Fruit fly (Drosophila melanogaster): Measurements from ENCODE around the gene Sirt4.

DNA sequence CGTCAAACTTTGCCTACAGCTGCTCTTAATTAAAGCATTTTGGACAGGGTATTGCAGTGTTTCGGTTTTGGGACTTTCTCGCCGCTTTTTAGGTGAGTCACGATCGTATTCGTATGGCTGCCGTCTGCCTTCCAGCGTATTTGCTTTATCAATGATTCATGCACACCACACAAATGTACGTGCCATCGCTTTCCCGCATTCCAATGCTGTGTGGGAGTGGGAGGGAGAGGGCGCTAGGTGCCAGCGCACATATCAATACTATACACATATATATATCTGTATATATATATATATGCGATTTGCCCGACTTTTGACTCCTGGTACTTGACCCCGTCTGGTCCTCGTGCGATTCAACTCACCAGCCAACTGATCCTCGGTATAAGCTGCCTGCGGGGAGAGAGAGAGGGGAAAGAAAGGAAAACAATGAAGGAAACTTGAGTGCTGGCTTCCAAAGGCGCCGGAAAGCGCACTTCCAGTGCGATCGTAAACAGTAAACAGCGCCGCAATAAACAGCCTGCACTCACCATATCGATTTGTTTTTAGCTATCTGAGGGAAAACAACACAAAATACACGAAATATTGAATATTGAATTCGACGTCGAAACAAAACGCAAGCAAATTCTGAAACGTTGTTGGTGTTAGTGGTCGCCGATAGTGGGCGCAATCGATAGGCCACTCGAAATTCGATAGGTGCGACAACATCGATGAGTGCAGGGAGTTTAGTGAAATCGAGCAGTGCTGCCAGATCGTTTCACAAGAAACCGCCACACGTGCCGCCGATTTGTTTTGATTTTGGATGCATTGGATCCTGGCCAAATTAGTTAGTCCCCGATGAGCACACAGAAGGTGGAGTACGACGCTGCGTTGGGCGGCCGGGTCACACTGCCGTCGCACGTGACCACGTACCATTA, 43.6 kb downstream of the Sirt4 start, which contains the start of the genes Mlc-c and Pop1:
- TF ChIP-seq CTCF (optimal IDR thresholded peaks at IDR 0.05) (peak; percentile 44 to 62), CG8478 (optimal IDR thresholded peaks at IDR 0.05) (no peak)

All from S2 (cell line).